Worm (Caenorhabditis elegans): Measurements from ENCODE around the gene dpy-4.
A peak's percentile ranks its signal among the peaks of the same experiment; 100 is the strongest.

dpy-4 gene

ce11 chrIV:14953802-14954201, 32.8 kb downstream of the dpy-4 start (continued):
- TF ChIP-seq mes-4 (tag; optimal IDR thresholded peaks at IDR 0.05) (no peak), somi-1 (GFP tag; optimal IDR thresholded peaks at IDR 0.05) (no peak), hmg-1.2 (GFP tag; IDR thresholded peaks at IDR 0.05) (0 out of 2 replicates have a peak, but pooled peaks have one; percentile 5), tbx-9 (tag; optimal IDR thresholded peaks at IDR 0.05; ENCODE audit: borderline replicate concordance) (no peak), C17E4.6 (GFP tag; IDR thresholded peaks at IDR 0.05) (no peak), nfya-2 (GFP tag; IDR thresholded peaks at IDR 0.05) (no peak), egrh-3 (GFP tag; IDR thresholded peaks at IDR 0.05) (no peak), chd-7 (tag; optimal IDR thresholded peaks at IDR 0.05) (no peak), rpc-1 (optimal IDR thresholded peaks at IDR 0.05) (no peak), rpc-1 (tag; optimal IDR thresholded peaks at IDR 0.05) (no peak), attf-3 (GFP tag; conservative IDR thresholded peaks at IDR 0.05) (no peak), die-1 (tag; optimal IDR thresholded peaks at IDR 0.05) (no peak), ceh-27 (GFP tag; optimal IDR thresholded peaks at IDR 0.05) (no peak), zim-3 (tag; optimal IDR thresholded peaks at IDR 0.05) (no peak), nfya-1 (tag; optimal IDR thresholded peaks at IDR 0.05; ENCODE audit: borderline replicate concordance, insufficient read depth) (no peak), ekl-4 (GFP tag; IDR thresholded peaks at IDR 0.05) (no peak), gei-17 (GFP tag; optimal IDR thresholded peaks at IDR 0.05) (no peak), sptf-2 (GFP tag; optimal IDR thresholded peaks at IDR 0.05) (no peak), F23B12.7 (tag; optimal IDR thresholded peaks at IDR 0.05; ENCODE audit: insufficient read depth) (no peak), attf-5 (GFP tag; optimal IDR thresholded peaks at IDR 0.05) (no peak), madf-3 (GFP tag; IDR thresholded peaks at IDR 0.05) (no peak), attf-6 (GFP tag; IDR thresholded peaks at IDR 0.05) (peak; percentile 91), ztf-18 (tag; optimal IDR thresholded peaks at IDR 0.05) (no peak), rec-8 (tag; optimal IDR thresholded peaks at IDR 0.05) (peak in 1 of 2 experiments; percentile 0), ama-1 (optimal IDR thresholded peaks at IDR 0.05) (no peak), ama-1 (GFP tag; optimal IDR thresholded peaks at IDR 0.05) (peak in 1 of 2 experiments; percentile 73), repo-1 (tag; optimal IDR thresholded peaks at IDR 0.05) (no peak), hsf-1 (GFP tag; IDR thresholded peaks at IDR 0.05) (peak; percentile 42; the same call in 1 of the 2 replicates), ztf-25 (GFP tag; IDR thresholded peaks at IDR 0.05) (no peak), B0035.1 (tag; optimal IDR thresholded peaks at IDR 0.05) (no peak), madf-8 (GFP tag; conservative IDR thresholded peaks at IDR 0.05) (no peak), atf-7 (tag; optimal IDR thresholded peaks at IDR 0.05) (no peak), ztf-6 (GFP tag; IDR thresholded peaks at IDR 0.05) (no peak), mel-28 (tag; optimal IDR thresholded peaks at IDR 0.05; ENCODE audit: borderline replicate concordance) (no peak), nhr-27 (tag; optimal IDR thresholded peaks at IDR 0.05) (no peak), ceh-79 (tag; optimal IDR thresholded peaks at IDR 0.05) (no peak), lir-1 (GFP tag; conservative IDR thresholded peaks at IDR 0.05) (no peak), F22D6.2 (tag; optimal IDR thresholded peaks at IDR 0.05) (no peak), ceh-40 (GFP tag; IDR thresholded peaks at IDR 0.05) (no peak), xnd-1 (tag; optimal IDR thresholded peaks at IDR 0.05) (no peak), lin-54 (GFP tag; optimal IDR thresholded peaks at IDR 0.05) (no peak), pbrm-1 (GFP tag; IDR thresholded peaks at IDR 0.05) (no peak), Y56A3A.18 (GFP tag; IDR thresholded peaks at IDR 0.05) (no peak), F57C9.4 (tag; optimal IDR thresholded peaks at IDR 0.05) (no peak), F49E8.2 (tag; optimal IDR thresholded peaks at IDR 0.05; ENCODE audit: insufficient read depth) (peak; percentile 52), F55B11.4 (tag; optimal IDR thresholded peaks at IDR 0.05; ENCODE audit: borderline replicate concordance, insufficient read depth) (no peak), Y53G8AR.9 (GFP tag; conservative IDR thresholded peaks at IDR 0.05) (no peak), D2030.7 (GFP tag; IDR thresholded peaks at IDR 0.05) (no peak), aptf-2 (GFP tag; conservative IDR thresholded peaks at IDR 0.05) (no peak), T26A5.8 (tag; optimal IDR thresholded peaks at IDR 0.05) (no peak)
